Worm (Caenorhabditis elegans) whole organism, L2 larva: ENCODE measurements around the gene F44A2.5.

Source experiments
- R02D3.7 ChIP-seq: fragments of 150-350 bp; optimal IDR thresholded peaks from 2 replicates; lab custom pipeline; 2014; ENCODE audit warnings: missing biosample characterization, missing genetic modification characterization
- aly-2 ChIP-seq: fragments of 150-350 bp; optimal IDR thresholded peaks from 2 replicates; lab custom pipeline; 2014; ENCODE audit warnings: missing biosample characterization, missing genetic modification characterization
- ama-1 ChIP-seq: fragments of 150-350 bp; optimal IDR thresholded peaks from 2 replicates; lab custom pipeline; 2018; ENCODE audit warnings: inconsistent platforms
- ceh-82 ChIP-seq: fragments of 150-350 bp; optimal IDR thresholded peaks from 2 replicates; lab custom pipeline; 2014; ENCODE audit warnings: missing biosample characterization, missing genetic modification characterization
- elt-3 ChIP-seq: sonication (generic microtip); optimal IDR thresholded peaks from 2 replicates; lab custom pipeline; 2017; ENCODE audit warnings: missing biosample characterization, missing genetic modification characterization
- mab-5 ChIP-seq: fragments of 150-350 bp; optimal IDR thresholded peaks from 2 replicates; lab custom pipeline; 2014; ENCODE audit warnings: missing biosample characterization, missing genetic modification characterization
- mdl-1 ChIP-seq, 2 experiments: fragments of 150-350 bp in 1 of 2; sonication (generic microtip) in 1 of 2; optimal IDR thresholded peaks; 2 replicates each; lab custom pipeline; 2017; ENCODE audit warnings: missing biosample characterization in 2 of 2, missing genetic modification characterization in 2 of 2
- nhr-12 ChIP-seq: fragments of 150-350 bp; optimal IDR thresholded peaks from 2 replicates; lab custom pipeline; 2014; ENCODE audit warnings: missing biosample characterization, missing genetic modification characterization
- sma-3 ChIP-seq: sonication (generic microtip); optimal IDR thresholded peaks from 2 replicates; lab custom pipeline; 2016; ENCODE audit warnings: missing genetic modification reagents, missing genetic modification characterization, missing compliant biosample characterization
- snpc-4 ChIP-seq: fragments of 150-350 bp; optimal IDR thresholded peaks from 2 replicates; lab custom pipeline; 2014; ENCODE audit warnings: missing biosample characterization, missing genetic modification characterization
- unc-55 ChIP-seq: fragments of 150-350 bp; sonication (generic microtip); optimal IDR thresholded peaks from 3 replicates; lab custom pipeline; 2014; ENCODE audit warnings: missing biosample characterization, missing genetic modification reagents, missing genetic modification characterization
- ztf-11 ChIP-seq: sonication (generic microtip); optimal IDR thresholded peaks from 2 replicates; lab custom pipeline; 2017; ENCODE audit warnings: missing biosample characterization, missing genetic modification characterization

DNA sequence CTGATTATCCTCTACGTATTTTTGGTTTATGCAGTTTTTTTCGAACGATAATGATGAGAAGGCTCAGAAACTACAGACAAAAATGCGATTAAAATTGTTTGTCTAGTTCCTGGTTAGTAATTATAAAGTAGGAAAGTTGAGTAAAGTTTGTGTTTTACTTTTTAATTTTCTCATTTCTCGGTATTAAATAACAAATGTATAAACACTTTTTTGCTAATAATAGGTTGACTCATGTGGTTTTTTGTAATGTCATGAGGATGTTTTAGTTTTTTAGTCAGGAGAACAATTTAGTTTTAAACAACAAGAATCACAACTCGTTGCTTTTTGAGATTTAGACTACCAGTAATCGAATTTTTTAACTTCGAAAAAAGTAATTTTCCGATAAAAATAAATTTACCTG lies 24.8 kb upstream of the F44A2.5 start:
- no peak for TF ChIP-seq ztf-11 (tag; lab: Kevin White, UChicago)
- no peak for TF ChIP-seq ceh-82 (tag; lab: Kevin White, UChicago)
- TF ChIP-seq unc-55 (GFP tag; lab: Kevin White, UChicago) = no peak
- no peak for TF ChIP-seq snpc-4 (tag; lab: Kevin White, UChicago)
- no peak for TF ChIP-seq R02D3.7 (tag; lab: Kevin White, UChicago)
- no peak for TF ChIP-seq elt-3
- TF ChIP-seq nhr-12 (tag; lab: Kevin White, UChicago) = no peak
- no peak for TF ChIP-seq mab-5 (tag; lab: Kevin White, UChicago)
- TF ChIP-seq sma-3 = no peak
- no peak for TF ChIP-seq ama-1 (lab: Kevin White, UChicago)
- TF ChIP-seq mdl-1 (tag; optimal IDR thresholded peaks at IDR 0.05; lab: Kevin White, UChicago) = no peak
- TF ChIP-seq aly-2 (tag; lab: Kevin White, UChicago) = no peak
